Worm (Caenorhabditis elegans): ENCODE data around the gene T10D4.1.
A peak's percentile ranks its signal among the peaks of the same experiment; 100 is the strongest.
"Not testable (repeated sequence)": the region's sequence is repeated elsewhere in the genome, so short reads cannot be mapped to it uniquely, and the experiment has no call there.

Gene T10D4.1

ce11 chrII:3126741-3127140 lies 23.2 kb upstream of the T10D4.1 start, which contains the start of gene ins-31:
ins-31 (plus strand) TSS chrII:3127041.
- not testable (repeated sequence) for TF ChIP-seq gmeb-2 (tag; optimal IDR thresholded peaks at IDR 0.05); dmd-4 (tag; optimal IDR thresholded peaks at IDR 0.05; ENCODE audit: borderline replicate concordance); C08G9.2 (tag; optimal IDR thresholded peaks at IDR 0.05)

DNA sequence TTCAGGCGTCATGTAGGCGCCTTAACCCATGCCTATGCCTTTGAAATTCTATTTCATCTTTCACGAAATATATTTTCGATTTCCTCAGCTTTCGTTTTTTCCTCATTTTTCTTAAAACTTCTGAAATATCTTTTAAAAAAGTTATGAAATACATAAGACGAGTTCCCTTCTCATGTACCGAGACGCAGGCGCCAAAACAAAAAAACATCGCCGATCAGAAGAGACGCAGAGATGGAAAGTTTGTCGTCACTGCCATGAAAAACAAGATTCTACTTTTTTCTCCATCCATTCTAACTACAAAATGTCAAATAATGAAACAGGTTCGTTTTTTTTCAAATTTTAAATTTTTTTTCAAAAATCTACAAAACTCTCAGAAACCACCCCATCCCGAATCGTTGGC lies 20.9 kb upstream of the T10D4.1 start, which contains the start of gene chil-24:
TSS of gene chil-24 (plus strand) at position 156 of the 400 bp plus-strand sequence.
- TF ChIP-seq dmd-4 (tag; optimal IDR thresholded peaks at IDR 0.05; ENCODE audit: borderline replicate concordance) (no peak), nhr-232 (tag; optimal IDR thresholded peaks at IDR 0.05) (no peak), ceh-24 (tag; optimal IDR thresholded peaks at IDR 0.05) (no peak), ceh-22 (tag; optimal IDR thresholded peaks at IDR 0.05) (no peak), ztf-16 (tag; optimal IDR thresholded peaks at IDR 0.05) (no peak), lim-6 (tag; optimal IDR thresholded peaks at IDR 0.05) (no peak), pax-1 (tag; optimal IDR thresholded peaks at IDR 0.05) (no peak), ceh-30 (tag; optimal IDR thresholded peaks at IDR 0.05) (no peak)

DNA sequence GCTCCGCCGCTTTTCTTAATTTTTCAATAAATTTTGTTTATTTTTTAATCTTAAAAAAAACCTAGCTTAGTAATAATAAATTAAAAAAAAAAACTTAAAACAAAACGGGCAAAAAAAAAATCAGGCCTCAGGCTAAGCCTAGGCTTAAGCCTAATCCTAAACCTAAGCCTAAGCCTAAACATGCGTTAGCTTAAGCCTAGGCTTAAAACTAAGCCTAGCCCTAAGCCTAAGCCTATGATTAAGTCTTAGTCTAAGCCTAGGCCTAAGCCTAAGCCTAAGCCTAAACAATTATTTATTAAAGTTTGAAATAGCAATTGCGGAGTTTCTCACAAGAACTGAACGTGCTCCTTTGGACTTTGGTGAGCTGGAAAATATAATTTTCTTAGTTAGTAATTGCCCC lies 14.6 kb upstream of the T10D4.1 start:
- TF ChIP-seq dve-1 (tag; optimal IDR thresholded peaks at IDR 0.05) (peak; percentile 63), unc-42 (tag; optimal IDR thresholded peaks at IDR 0.05) (no peak)

DNA sequence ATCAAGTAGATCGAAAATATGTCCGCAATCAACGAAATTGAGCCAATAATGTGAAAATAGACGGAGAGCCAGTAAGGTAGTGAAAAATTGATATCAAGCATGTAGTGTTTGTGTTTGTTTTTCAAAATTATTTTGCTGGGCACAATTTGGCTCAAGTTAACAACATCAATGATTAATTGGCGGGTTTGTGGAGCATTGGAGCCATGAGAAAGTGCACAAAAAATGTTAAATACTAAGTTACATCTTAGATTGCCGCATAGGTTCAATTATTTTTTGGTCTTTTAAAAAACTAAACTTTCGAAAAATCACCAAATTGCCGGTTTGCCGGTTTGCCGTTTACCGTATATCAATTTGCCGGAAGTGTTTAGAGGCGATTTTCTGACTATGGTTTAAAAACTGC lies 12.1 kb upstream of the T10D4.1 start, which contains the start of gene sri-54:
TSS of gene sri-54 (minus strand) at position 101 of the 400 bp plus-strand sequence.
- no peak for TF ChIP-seq T23F11.4 (GFP tag; optimal IDR thresholded peaks at IDR 0.05)
- no peak for TF ChIP-seq ceh-45 (GFP tag; IDR thresholded peaks at IDR 0.05)
- TF ChIP-seq ceh-2 (tag; optimal IDR thresholded peaks at IDR 0.05) = no peak
- no peak for TF ChIP-seq ceh-48 (tag; optimal IDR thresholded peaks at IDR 0.05)
- no peak for TF ChIP-seq hlh-6 (tag; optimal IDR thresholded peaks at IDR 0.05)
- TF ChIP-seq K02D7.2 (tag; optimal IDR thresholded peaks at IDR 0.05) = no peak
- no peak for TF ChIP-seq fkh-6 (tag; optimal IDR thresholded peaks at IDR 0.05)
- no peak for TF ChIP-seq rnt-1 (tag; optimal IDR thresholded peaks at IDR 0.05)
- TF ChIP-seq che-1 (tag; optimal IDR thresholded peaks at IDR 0.05) = no peak
- no peak for TF ChIP-seq hlh-8 (tag; optimal IDR thresholded peaks at IDR 0.05)
- TF ChIP-seq unc-3 (GFP tag; conservative IDR thresholded peaks at IDR 0.05) = no peak
- no peak for TF ChIP-seq unc-3 (tag; optimal IDR thresholded peaks at IDR 0.05)
- no peak for TF ChIP-seq npax-4 (tag; optimal IDR thresholded peaks at IDR 0.05)
- TF ChIP-seq tbx-2 (tag; optimal IDR thresholded peaks at IDR 0.05) = no peak
- no peak for TF ChIP-seq elt-4 (tag; optimal IDR thresholded peaks at IDR 0.05)
- no peak for TF ChIP-seq madf-2 (tag; optimal IDR thresholded peaks at IDR 0.05)
- TF ChIP-seq pat-9 (tag; optimal IDR thresholded peaks at IDR 0.05) = no peak
- TF ChIP-seq ref-2 (tag; optimal IDR thresholded peaks at IDR 0.05) = no peak

ce11 chrII:3142855-3143254 lies 7.1 kb upstream of the T10D4.1 start, which contains the start of gene sri-42:
sri-42 (minus strand) TSS chrII:3142955.
- not testable (repeated sequence) for TF ChIP-seq che-1 (tag; optimal IDR thresholded peaks at IDR 0.05); ceh-6 (GFP tag; optimal IDR thresholded peaks at IDR 0.05); ama-1 (optimal IDR thresholded peaks at IDR 0.05)

DNA sequence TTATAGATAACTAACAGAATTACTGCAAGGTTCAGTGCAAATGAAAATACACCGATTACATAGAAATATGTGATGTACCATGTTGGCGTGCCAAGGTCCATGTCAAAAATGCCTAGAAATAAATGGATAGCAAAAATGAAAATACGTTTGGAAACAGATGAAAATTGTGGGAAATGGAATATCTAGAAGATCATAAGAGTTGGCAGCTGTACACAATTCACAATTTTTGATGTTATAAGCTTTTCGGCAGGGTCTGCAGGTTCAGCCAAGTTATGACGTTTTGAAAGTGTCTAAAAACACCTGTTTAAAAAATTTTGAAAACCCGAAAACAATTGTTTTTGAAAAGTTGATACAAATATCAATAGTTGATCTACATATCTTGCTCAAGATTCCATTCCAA lies 5.4 kb upstream of the T10D4.1 start, which contains the start of gene sri-43:
TSS of gene sri-43 (minus strand) at position 101 of the 400 bp plus-strand sequence.
- not testable (repeated sequence) for TF ChIP-seq Y22D7AL.16, nhr-11, npax-4 (tag; optimal IDR thresholded peaks at IDR 0.05)
